Worm (Caenorhabditis elegans) whole organism, young adult: ENCODE data around the gene T13A10.1.

ENCODE experiments used
- B0336.3 ChIP-seq: fragments of 200-800 bp; sonication (Bioruptor generic); IDR thresholded peaks from 2 replicates; pipeline ENCODE4 v1.3.6; 2022; ENCODE audit warnings: missing genetic modification characterization, missing compliant biosample characterization
- F23B12.7 ChIP-seq: sonication (generic microtip); optimal IDR thresholded peaks from 2 replicates; lab custom pipeline; 2017; ENCODE audit warnings: missing genetic modification characterization, mild to moderate bottlenecking, missing compliant biosample characterization, antibody characterized with exemption, moderate library complexity; ENCODE audit not compliant: insufficient read depth
- attf-3 ChIP-seq: fragments of 200-800 bp; sonication (Bioruptor generic); conservative IDR thresholded peaks from 2 replicates; pipeline ENCODE4 v1.3.6; 2022; ENCODE audit warnings: missing genetic modification reagents, missing genetic modification characterization, missing compliant biosample characterization
- cebp-2 ChIP-seq: fragments of 200-800 bp; sonication (Bioruptor generic); IDR thresholded peaks from 2 replicates; pipeline ENCODE4 v1.3.6; 2022; ENCODE audit warnings: missing genetic modification characterization, missing compliant biosample characterization
- efl-1 ChIP-seq: fragments of 150-350 bp; optimal IDR thresholded peaks from 2 replicates; lab custom pipeline; 2014; ENCODE audit warnings: missing biosample characterization, missing genetic modification reagents, missing genetic modification characterization
- snpc-4 ChIP-seq, 5 experiments: fragments of 150-350 bp in 1 of 5; sonication (generic microtip) in 4 of 5; optimal IDR thresholded peaks; 2 replicates each; lab custom pipeline; 2014 to 2018; ENCODE audit warnings: missing genetic modification characterization in 5 of 5, missing biosample characterization in 3 of 5, antibody characterized with exemption in 2 of 5, mild to moderate bottlenecking in 2 of 5, missing compliant biosample characterization in 2 of 5, missing genotype in 2 of 5, moderate library complexity in 2 of 5, missing genetic modification reagents in 1 of 5
- sptf-2 ChIP-seq: fragments of 200-800 bp; sonication (Bioruptor generic); optimal IDR thresholded peaks from 2 replicates; lab custom pipeline; 2018; ENCODE audit warnings: mild to moderate bottlenecking, missing genetic modification characterization, missing compliant biosample characterization
- tbp1 ChIP-seq: fragments of 200-800 bp; sonication (Bioruptor generic); optimal IDR thresholded peaks from 2 replicates; lab custom pipeline; 2018; ENCODE audit warnings: mild to moderate bottlenecking, missing genetic modification characterization, missing compliant biosample characterization

- TF ChIP-seq efl-1 (GFP tag; lab: Kevin White, UChicago), result no peak
- no peak for TF ChIP-seq snpc-4 (GFP tag; optimal IDR thresholded peaks at IDR 0.05; lab: Kevin White, UChicago)
- no peak for TF ChIP-seq snpc-4 (tag; optimal IDR thresholded peaks at IDR 0.05; lab: Kevin White, UChicago)
- TF ChIP-seq cebp-2 (GFP tag; lab: Robert Waterston, UW), result no peak
- no peak for TF ChIP-seq tbp1 (GFP tag; lab: Kevin White, UChicago)
- no peak for TF ChIP-seq attf-3 (GFP tag; lab: Robert Waterston, UW)
- TF ChIP-seq sptf-2 (GFP tag; lab: Kevin White, UChicago), result no peak
- no peak for TF ChIP-seq B0336.3
- TF ChIP-seq F23B12.7 (tag; lab: Kevin White, UChicago), result no peak
These were observed 45.3 kb upstream of the T13A10.1 start, which contains the start of gene F58F9.4 for ce11 chrIV:6230560-6231073.
